Fruit fly (Drosophila melanogaster): ENCODE results near the gene CG12971.

DNA sequence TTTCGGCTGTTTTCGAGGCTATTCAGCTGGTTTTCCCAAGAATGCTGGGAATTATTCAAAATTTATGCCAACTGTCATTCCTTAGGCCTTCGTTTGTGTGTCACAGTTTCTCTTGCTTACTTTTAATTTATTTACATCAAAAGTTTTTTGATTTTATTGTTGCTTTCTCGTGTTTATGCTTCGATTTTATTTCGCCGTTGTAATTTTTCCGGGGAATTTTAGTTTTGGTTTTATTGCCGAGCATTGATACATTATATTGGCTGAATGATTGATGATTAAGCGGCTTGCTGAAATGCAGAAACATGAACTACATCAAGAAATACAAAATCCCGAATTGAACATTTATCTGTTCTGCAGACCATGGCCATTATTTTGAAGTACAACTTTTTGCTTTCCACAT, 41.9 kb upstream of the CG12971 start:
- TF ChIP-seq h (optimal IDR thresholded peaks at IDR 0.05) (no peak), psq (optimal IDR thresholded peaks at IDR 0.05) (no peak), ttk (optimal IDR thresholded peaks at IDR 0.05) (no peak)

Data from Kc167 (cell line).